Worm (Caenorhabditis elegans) whole organism, L1 larva: Measurements from ENCODE around the gene F07C3.3.

Experiments used
- C04F5.9 ChIP-seq: sonication (generic microtip); optimal IDR thresholded peaks from 2 replicates; lab custom pipeline; 2016; ENCODE audit warnings: missing genetic modification characterization, missing compliant biosample characterization
- F16B12.6 ChIP-seq: fragments of 150-350 bp; optimal IDR thresholded peaks from 2 replicates; lab custom pipeline; 2014; ENCODE audit warnings: missing biosample characterization, missing genetic modification characterization
- Y116A8C.19 ChIP-seq: sonication (generic microtip); optimal IDR thresholded peaks from 2 replicates; lab custom pipeline; 2016; ENCODE audit warnings: missing compliant biosample characterization, missing genetic modification characterization, borderline replicate concordance
- ceh-63 ChIP-seq: fragments of 200-800 bp; sonication (Bioruptor generic); optimal IDR thresholded peaks from 2 replicates; lab custom pipeline; 2018; ENCODE audit warnings: mild to moderate bottlenecking, missing genetic modification characterization, missing compliant biosample characterization
- ceh-82 ChIP-seq, 3 experiments: fragments of 150-350 bp in 1 of 3; sonication (generic microtip) in 2 of 3; optimal IDR thresholded peaks; 2 replicates each; lab custom pipeline; 2014 to 2017; ENCODE audit warnings: missing biosample characterization in 3 of 3, missing genetic modification characterization in 3 of 3
- ceh-88 ChIP-seq: fragments of 200-800 bp; sonication (Bioruptor generic); IDR thresholded peaks from 2 replicates; pipeline ENCODE4 v1.3.6; 2022; ENCODE audit warnings: missing genetic modification characterization, missing compliant biosample characterization
- ceh-90 ChIP-seq: sonication (generic microtip); optimal IDR thresholded peaks from 2 replicates; lab custom pipeline; 2016; ENCODE audit warnings: missing genetic modification characterization, missing compliant biosample characterization
- ces-1 ChIP-seq: fragments of 150-350 bp; optimal IDR thresholded peaks from 2 replicates; lab custom pipeline; 2014; ENCODE audit warnings: missing biosample characterization, missing genetic modification reagents, missing genetic modification characterization
- dpl-1 ChIP-seq, 3 experiments: fragments of 150-350 bp in 2 of 3; sonication (generic microtip) in 1 of 3; optimal IDR thresholded peaks; 2 replicates each; lab custom pipeline; 2014 to 2017; ENCODE audit warnings: missing biosample characterization in 3 of 3, missing genetic modification characterization in 3 of 3, missing genetic modification reagents in 3 of 3
- dsc-1 ChIP-seq: sonication (generic microtip); optimal IDR thresholded peaks from 2 replicates; lab custom pipeline; 2016; ENCODE audit warnings: mild to moderate bottlenecking, missing genetic modification characterization, missing compliant biosample characterization
- efl-1 ChIP-seq, 4 experiments: fragments of 150-350 bp; optimal IDR thresholded peaks in 3 of 4; peaks in 1 of 4; 1 replicate in 1 of 4; 2 replicates in 3 of 4; lab custom pipeline; 2014; ENCODE audit warnings: missing biosample characterization in 2 of 4, missing genetic modification characterization in 2 of 4, missing genetic modification reagents in 2 of 4
- egl-13 ChIP-seq: sonication (generic microtip); optimal IDR thresholded peaks from 2 replicates; lab custom pipeline; 2016; ENCODE audit warnings: missing genotype, missing genetic modification reagents, missing genetic modification characterization, missing compliant biosample characterization
- elt-2 ChIP-seq: sonication (generic microtip); optimal IDR thresholded peaks from 2 replicates; lab custom pipeline; 2016; ENCODE audit warnings: missing genetic modification characterization, mild to moderate bottlenecking, inconsistent platforms, missing compliant biosample characterization, missing genetic modification reagents
- ets-5 ChIP-seq: fragments of 200-800 bp; sonication (Bioruptor generic); IDR thresholded peaks from 2 replicates; pipeline ENCODE4 v1.3.6; 2022; ENCODE audit warnings: missing genetic modification characterization, missing compliant biosample characterization
- fkh-10 ChIP-seq: sonication (generic microtip); optimal IDR thresholded peaks from 2 replicates; lab custom pipeline; 2017; ENCODE audit warnings: missing biosample characterization, missing genetic modification reagents, missing genetic modification characterization
- fkh-8 ChIP-seq: sonication (generic microtip); optimal IDR thresholded peaks from 2 replicates; lab custom pipeline; 2016; ENCODE audit warnings: mild to moderate bottlenecking, missing genetic modification characterization, missing compliant biosample characterization
- hlh-4 ChIP-seq: sonication (generic microtip); optimal IDR thresholded peaks from 2 replicates; lab custom pipeline; 2016; ENCODE audit warnings: mild to moderate bottlenecking, missing genetic modification characterization, missing compliant biosample characterization
- hpl-2 ChIP-seq: fragments of 150-350 bp; optimal IDR thresholded peaks from 2 replicates; lab custom pipeline; 2014; ENCODE audit warnings: missing biosample characterization, missing genetic modification reagents, missing genetic modification characterization
- irx-1 ChIP-seq: sonication (generic microtip); optimal IDR thresholded peaks from 2 replicates; lab custom pipeline; 2016; ENCODE audit warnings: missing genetic modification characterization, missing compliant biosample characterization
- isw-1 ChIP-seq: fragments of 200-800 bp; sonication (Bioruptor generic); IDR thresholded peaks from 2 replicates; pipeline ENCODE4 v1.3.6; 2022; ENCODE audit warnings: missing genetic modification characterization, missing compliant biosample characterization
- jun-1 ChIP-seq: fragments of 150-350 bp; optimal IDR thresholded peaks from 2 replicates; lab custom pipeline; 2014; ENCODE audit warnings: missing biosample characterization, missing genetic modification reagents, missing genetic modification characterization
- lin-14 ChIP-seq: fragments of 200-800 bp; sonication (Bioruptor generic); optimal IDR thresholded peaks from 2 replicates; lab custom pipeline; 2018; ENCODE audit warnings: mild to moderate bottlenecking, missing genetic modification characterization, moderate library complexity, missing compliant biosample characterization
- lin-15B ChIP-seq: fragments of 150-350 bp; sonication (generic microtip); optimal IDR thresholded peaks from 3 replicates; lab custom pipeline; 2014; ENCODE audit warnings: missing biosample characterization, missing genetic modification characterization
- lin-35 ChIP-seq, 2 experiments: fragments of 150-350 bp; optimal IDR thresholded peaks; 2 replicates each; lab custom pipeline; 2014; ENCODE audit warnings: missing biosample characterization in 2 of 2, missing genetic modification characterization in 2 of 2, missing genetic modification reagents in 2 of 2
- lsy-2 ChIP-seq, 2 experiments: fragments of 150-350 bp; optimal IDR thresholded peaks; 2 replicates each; lab custom pipeline; 2014; ENCODE audit warnings: missing biosample characterization in 2 of 2, missing genetic modification characterization in 2 of 2
- mab-9 ChIP-seq: fragments of 200-800 bp; sonication (Bioruptor generic); IDR thresholded peaks from 2 replicates; pipeline ENCODE4 v1.3.6; 2022; ENCODE audit warnings: missing genetic modification reagents, missing genetic modification characterization, missing compliant biosample characterization
- mef-2 ChIP-seq: fragments of 150-350 bp; optimal IDR thresholded peaks from 2 replicates; lab custom pipeline; 2014; ENCODE audit warnings: missing biosample characterization, missing genetic modification characterization
- nhr-12 ChIP-seq: sonication (generic microtip); optimal IDR thresholded peaks from 2 replicates; lab custom pipeline; 2017; ENCODE audit warnings: missing biosample characterization, missing genetic modification characterization
- nhr-20 ChIP-seq: sonication (generic microtip); optimal IDR thresholded peaks from 2 replicates; lab custom pipeline; 2016; ENCODE audit warnings: mild to moderate bottlenecking, missing genetic modification characterization, missing compliant biosample characterization
- nhr-28 ChIP-seq: fragments of 150-350 bp; optimal IDR thresholded peaks from 2 replicates; lab custom pipeline; 2014; ENCODE audit warnings: missing biosample characterization, missing genetic modification characterization
- nhr-47 ChIP-seq: sonication (generic microtip); optimal IDR thresholded peaks from 2 replicates; lab custom pipeline; 2016; ENCODE audit warnings: mild to moderate bottlenecking, missing genetic modification characterization, moderate library complexity, missing compliant biosample characterization
- nhr-71 ChIP-seq: sonication (generic microtip); optimal IDR thresholded peaks from 2 replicates; lab custom pipeline; 2016; ENCODE audit warnings: mild to moderate bottlenecking, missing genetic modification characterization, moderate library complexity, missing compliant biosample characterization
- nhr-84 ChIP-seq: sonication (generic microtip); optimal IDR thresholded peaks from 2 replicates; lab custom pipeline; 2017; ENCODE audit warnings: missing biosample characterization, missing genetic modification characterization
- nhr-85 ChIP-seq: sonication (generic microtip); peaks from one replicate; lab custom pipeline; 2016; ENCODE audit warnings: missing genetic modification characterization, inconsistent platforms, missing compliant biosample characterization
- nhr-90 ChIP-seq: sonication (generic microtip); optimal IDR thresholded peaks from 2 replicates; lab custom pipeline; 2016; ENCODE audit warnings: mild to moderate bottlenecking, missing genetic modification characterization, missing compliant biosample characterization; ENCODE audit not compliant: poor library complexity
- rnt-1 ChIP-seq: sonication (generic microtip); optimal IDR thresholded peaks from 2 replicates; lab custom pipeline; 2016; ENCODE audit warnings: mild to moderate bottlenecking, missing genetic modification characterization, moderate library complexity, missing compliant biosample characterization
- skn-1 ChIP-seq: fragments of 150-350 bp; optimal IDR thresholded peaks from 2 replicates; lab custom pipeline; 2014; ENCODE audit warnings: missing biosample characterization, missing genetic modification characterization
- snu-23 ChIP-seq: sonication (generic microtip); optimal IDR thresholded peaks from 2 replicates; lab custom pipeline; 2016; ENCODE audit warnings: missing genetic modification characterization, missing compliant biosample characterization
- sox-4 ChIP-seq: sonication (generic microtip); optimal IDR thresholded peaks from 2 replicates; lab custom pipeline; 2016; ENCODE audit warnings: missing genetic modification characterization, missing compliant biosample characterization
- sptf-1 ChIP-seq: fragments of 150-350 bp; optimal IDR thresholded peaks from 2 replicates; lab custom pipeline; 2014; ENCODE audit warnings: missing biosample characterization, missing genetic modification characterization
- swsn-7 ChIP-seq: sonication (generic microtip); optimal IDR thresholded peaks from 2 replicates; lab custom pipeline; 2016; ENCODE audit warnings: missing genetic modification characterization, missing compliant biosample characterization
- unc-130 ChIP-seq: fragments of 150-350 bp; optimal IDR thresholded peaks from 2 replicates; lab custom pipeline; 2017; ENCODE audit warnings: missing biosample characterization, missing genetic modification characterization, inconsistent platforms
- unc-86 ChIP-seq: sonication (generic microtip); optimal IDR thresholded peaks from 2 replicates; lab custom pipeline; 2016; ENCODE audit warnings: missing genetic modification characterization, missing compliant biosample characterization
- vab-15 ChIP-seq: sonication (generic microtip); optimal IDR thresholded peaks from 2 replicates; lab custom pipeline; 2017; ENCODE audit warnings: missing genotype, mild to moderate bottlenecking, missing genetic modification characterization, missing compliant biosample characterization
- zag-1 ChIP-seq: fragments of 150-350 bp; optimal IDR thresholded peaks from 2 replicates; lab custom pipeline; 2014; ENCODE audit warnings: missing biosample characterization, missing genetic modification characterization
- zip-4 ChIP-seq: fragments of 200-800 bp; sonication (Bioruptor generic); optimal IDR thresholded peaks from 2 replicates; lab custom pipeline; 2018; ENCODE audit warnings: mild to moderate bottlenecking, missing genetic modification characterization, moderate library complexity, missing compliant biosample characterization
- ztf-11 ChIP-seq, 2 experiments: sonication (generic microtip); optimal IDR thresholded peaks; 2 replicates each; lab custom pipeline; 2016 to 2017; ENCODE audit warnings: missing genetic modification characterization in 2 of 2, missing biosample characterization in 1 of 2, missing compliant biosample characterization in 1 of 2
- ztf-4 ChIP-seq: fragments of 150-350 bp; optimal IDR thresholded peaks from 2 replicates; lab custom pipeline; 2014; ENCODE audit warnings: missing biosample characterization, missing genetic modification characterization

The F07C3.3 gene

ce11 chrV:9218655-9219389, 13.4 kb downstream of the F07C3.3 start:
- TF ChIP-seq ces-1 (GFP tag; lab: Kevin White, UChicago) (no peak), sptf-1 (tag; lab: Kevin White, UChicago) (no peak), ztf-11 (tag; optimal IDR thresholded peaks at IDR 0.05; lab: Kevin White, UChicago) (no peak), ceh-90 (tag; lab: Kevin White, UChicago) (no peak), hpl-2 (GFP tag; lab: Kevin White, UChicago) (no peak), efl-1 (optimal IDR thresholded peaks at IDR 0.05; lab: Kevin White, UChicago) (no peak), efl-1 (GFP tag; optimal IDR thresholded peaks at IDR 0.05 in 1 of 2; lab: Kevin White, UChicago) (no peak), F16B12.6 (tag; lab: Kevin White, UChicago) (no peak), nhr-12 (tag; lab: Kevin White, UChicago) (no peak), unc-130 (tag; lab: Kevin White, UChicago) (no peak), nhr-20 (tag; lab: Kevin White, UChicago) (no peak), egl-13 (tag; lab: Kevin White, UChicago) (no peak), irx-1 (tag; lab: Kevin White, UChicago) (no peak), sox-4 (tag; lab: Kevin White, UChicago) (no peak), mab-9 (peak; percentile 45; the same call in 1 of the 2 replicates), lsy-2 (tag; optimal IDR thresholded peaks at IDR 0.05; lab: Kevin White, UChicago) (peak in 1 of 2 experiments; percentile 6), lin-15B (tag; lab: Kevin White, UChicago) (no peak), C04F5.9 (tag; lab: Kevin White, UChicago) (no peak), dsc-1 (tag; lab: Kevin White, UChicago) (no peak), elt-2 (tag; lab: Kevin White, UChicago) (peak; percentile 2), zag-1 (tag; lab: Kevin White, UChicago) (no peak), fkh-10 (peak; percentile 35), ceh-63 (no peak), zip-4 (GFP tag; lab: Kevin White, UChicago) (no peak), lin-14 (GFP tag; lab: Kevin White, UChicago) (peak; percentile 86), lin-35 (GFP tag; optimal IDR thresholded peaks at IDR 0.05; lab: Kevin White, UChicago) (peak in 1 of 2 experiments; percentile 17), jun-1 (tag; lab: Kevin White, UChicago) (no peak), vab-15 (no peak), hlh-4 (no peak), rnt-1 (tag; lab: Kevin White, UChicago) (no peak), ztf-4 (no peak), skn-1 (tag; lab: Kevin White, UChicago) (peak; percentile 22), Y116A8C.19 (tag; lab: Kevin White, UChicago) (no peak), nhr-85 (no peak), ceh-88 (GFP tag; lab: Robert Waterston, UW) (no peak), isw-1 (GFP tag; lab: Robert Waterston, UW) (no peak; the same call in 1 of the 2 replicates), nhr-71 (tag; lab: Kevin White, UChicago) (peak; percentile 29), ets-5 (no peak), nhr-28 (tag; lab: Kevin White, UChicago) (no peak), dpl-1 (GFP tag; optimal IDR thresholded peaks at IDR 0.05; lab: Kevin White, UChicago) (peak in 1 of 3 experiments; percentile 27), swsn-7 (tag; lab: Kevin White, UChicago) (peak; percentile 8), mef-2 (no peak), nhr-90 (tag; lab: Kevin White, UChicago) (no peak), ceh-82 (tag; optimal IDR thresholded peaks at IDR 0.05; lab: Kevin White, UChicago) (peak in 1 of 3 experiments; percentile 42), snu-23 (GFP tag; lab: Kevin White, UChicago) (peak; percentile 8), unc-86 (tag; lab: Kevin White, UChicago) (peak; percentile 23), fkh-8 (peak; percentile 23), nhr-84 (no peak), nhr-47 (tag; lab: Kevin White, UChicago) (peak; percentile 14)
